Worm (Caenorhabditis elegans) whole organism, L4 larva: Measurements from ENCODE around the gene anmt-1.

Experiments used
- F49E8.2 ChIP-seq: sonication (generic microtip); optimal IDR thresholded peaks from 2 replicates; lab custom pipeline; 2016; ENCODE audit warnings: missing compliant biosample characterization, mild to moderate bottlenecking, missing genetic modification characterization, borderline replicate concordance
- T20F7.1 ChIP-seq: fragments of 200-800 bp; sonication (Bioruptor generic); optimal IDR thresholded peaks from 2 replicates; lab custom pipeline; 2018; ENCODE audit warnings: mild to moderate bottlenecking, missing genetic modification characterization, missing compliant biosample characterization
- Y105C5A.15 ChIP-seq: fragments of 200-800 bp; sonication (Bioruptor generic); IDR thresholded peaks from 2 replicates; pipeline ENCODE4 v1.3.6; 2022; ENCODE audit warnings: missing genetic modification characterization, missing compliant biosample characterization
- Y75B8A.6 ChIP-seq: fragments of 200-800 bp; sonication (Bioruptor generic); IDR thresholded peaks from 2 replicates; pipeline ENCODE4 v1.3.6; 2022; ENCODE audit warnings: missing genetic modification reagents, missing genetic modification characterization, missing compliant biosample characterization
- aly-2 ChIP-seq: sonication (generic microtip); optimal IDR thresholded peaks from 2 replicates; lab custom pipeline; 2018; ENCODE audit warnings: missing biosample characterization, missing genetic modification characterization
- arid-1 ChIP-seq: fragments of 200-800 bp; sonication (Bioruptor generic); conservative IDR thresholded peaks from 2 replicates; pipeline ENCODE4 v1.3.6; 2022; ENCODE audit warnings: missing genetic modification reagents, missing genetic modification characterization, missing compliant biosample characterization
- attf-4 ChIP-seq: sonication (generic microtip); optimal IDR thresholded peaks from 3 replicates; lab custom pipeline; 2017; ENCODE audit warnings: missing biosample characterization, missing genetic modification characterization
- ceh-20 ChIP-seq: fragments of 200-800 bp; sonication (Bioruptor generic); IDR thresholded peaks from 2 replicates; pipeline ENCODE4 v1.3.6; 2022; ENCODE audit warnings: missing genetic modification reagents, missing genetic modification characterization, missing compliant biosample characterization
- ceh-28 ChIP-seq: fragments of 150-350 bp; optimal IDR thresholded peaks from 2 replicates; lab custom pipeline; 2014; ENCODE audit warnings: missing biosample characterization, missing genetic modification reagents, missing genetic modification characterization
- cey-2 ChIP-seq: sonication (generic microtip); optimal IDR thresholded peaks from 3 replicates; lab custom pipeline; 2017; ENCODE audit warnings: missing genetic modification characterization, mild to moderate bottlenecking, missing compliant biosample characterization, antibody characterized with exemption, borderline replicate concordance; ENCODE audit not compliant: insufficient read depth
- daf-8 ChIP-seq: fragments of 200-800 bp; sonication (Bioruptor generic); IDR thresholded peaks from 2 replicates; pipeline ENCODE4 v1.3.6; 2022; ENCODE audit warnings: missing genetic modification characterization, missing compliant biosample characterization
- dmd-8 ChIP-seq: fragments of 200-800 bp; sonication (Bioruptor generic); IDR thresholded peaks from 2 replicates; pipeline ENCODE4 v1.3.6; 2022; ENCODE audit warnings: missing genetic modification characterization, missing compliant biosample characterization
- dmd-9 ChIP-seq: fragments of 200-800 bp; sonication (Bioruptor generic); IDR thresholded peaks from 2 replicates; pipeline ENCODE4 v1.3.6; 2022; ENCODE audit warnings: missing genetic modification reagents, missing genetic modification characterization, missing compliant biosample characterization
- duxl-1 ChIP-seq: sonication (generic microtip); optimal IDR thresholded peaks from 2 replicates; lab custom pipeline; 2016; ENCODE audit warnings: mild to moderate bottlenecking, missing genetic modification characterization, moderate library complexity, missing compliant biosample characterization; ENCODE audit not compliant: poor library complexity
- dve-1 ChIP-seq: sonication (generic microtip); optimal IDR thresholded peaks from 2 replicates; lab custom pipeline; 2017; ENCODE audit warnings: antibody characterized with exemption, mild to moderate bottlenecking, missing genetic modification characterization, missing compliant biosample characterization; ENCODE audit not compliant: insufficient read depth
- egl-27 ChIP-seq: sonication (generic microtip); optimal IDR thresholded peaks from 3 replicates; lab custom pipeline; 2017; ENCODE audit warnings: missing biosample characterization, missing genetic modification reagents, missing genetic modification characterization
- egl-43 ChIP-seq: fragments of 200-800 bp; sonication (Bioruptor generic); IDR thresholded peaks from 2 replicates; pipeline ENCODE4 v1.3.6; 2022; ENCODE audit warnings: missing genetic modification reagents, missing genetic modification characterization, missing compliant biosample characterization
- fkh-10 ChIP-seq: fragments of 150-350 bp; optimal IDR thresholded peaks from 2 replicates; lab custom pipeline; 2014; ENCODE audit warnings: missing biosample characterization, missing genetic modification reagents, missing genetic modification characterization
- fos-1 ChIP-seq: fragments of 150-350 bp; optimal IDR thresholded peaks from 2 replicates; lab custom pipeline; 2014; ENCODE audit warnings: missing biosample characterization, missing genetic modification characterization
- gei-8 ChIP-seq: fragments of 200-800 bp; sonication (Bioruptor generic); optimal IDR thresholded peaks from 2 replicates; lab custom pipeline; 2018; ENCODE audit warnings: mild to moderate bottlenecking, missing genetic modification characterization, missing compliant biosample characterization
- hif-1 ChIP-seq, 2 experiments: sonication (generic microtip); optimal IDR thresholded peaks; 2 replicates each; lab custom pipeline; 2016 to 2017; ENCODE audit warnings: missing compliant biosample characterization in 2 of 2, missing genetic modification characterization in 2 of 2, missing genetic modification reagents in 2 of 2, missing genotype in 2 of 2, mild to moderate bottlenecking in 1 of 2
- lim-7 ChIP-seq: fragments of 200-800 bp; sonication (Bioruptor generic); IDR thresholded peaks from 2 replicates; pipeline ENCODE4 v1.3.6; 2022; ENCODE audit warnings: missing genetic modification characterization, missing compliant biosample characterization
- lin-1 ChIP-seq: fragments of 200-800 bp; sonication (Bioruptor generic); IDR thresholded peaks from 2 replicates; pipeline ENCODE4 v1.3.6; 2022; ENCODE audit warnings: missing genetic modification reagents, missing genetic modification characterization, missing compliant biosample characterization
- lin-13 ChIP-seq: fragments of 150-350 bp; optimal IDR thresholded peaks from 2 replicates; lab custom pipeline; 2014; ENCODE audit warnings: missing biosample characterization, missing genetic modification reagents, missing genetic modification characterization
- lin-15B ChIP-seq: fragments of 150-350 bp; sonication (generic microtip); optimal IDR thresholded peaks from 3 replicates; lab custom pipeline; 2014; ENCODE audit warnings: missing biosample characterization, missing genetic modification characterization
- lin-29 ChIP-seq: fragments of 200-800 bp; sonication (Bioruptor generic); IDR thresholded peaks from 2 replicates; pipeline ENCODE4 v1.3.6; 2022; ENCODE audit warnings: missing genetic modification reagents, missing genetic modification characterization, missing compliant biosample characterization
- lsy-2 ChIP-seq, 2 experiments: fragments of 150-350 bp in 1 of 2; sonication (generic microtip) in 1 of 2; optimal IDR thresholded peaks; 2 replicates each; lab custom pipeline; 2014 to 2017; ENCODE audit warnings: missing biosample characterization in 2 of 2, missing genetic modification characterization in 2 of 2
- madf-5 ChIP-seq, 2 experiments: fragments of 200-800 bp; sonication (Bioruptor generic); IDR thresholded peaks; 2 replicates each; pipeline ENCODE4 v1.3.6; 2022; ENCODE audit warnings: missing compliant biosample characterization in 2 of 2, missing genetic modification characterization in 2 of 2
- mdt-29 ChIP-seq: fragments of 200-800 bp; sonication (Bioruptor generic); IDR thresholded peaks from 2 replicates; pipeline ENCODE4 v1.3.6; 2022; ENCODE audit warnings: missing genetic modification reagents, missing genetic modification characterization, missing compliant biosample characterization
- nhr-102 ChIP-seq: sonication (generic microtip); optimal IDR thresholded peaks from 2 replicates; lab custom pipeline; 2016; ENCODE audit warnings: mild to moderate bottlenecking, missing genetic modification characterization, moderate library complexity, missing compliant biosample characterization
- nhr-11 ChIP-seq: fragments of 150-350 bp; optimal IDR thresholded peaks from 2 replicates; lab custom pipeline; 2014; ENCODE audit warnings: missing biosample characterization, missing genetic modification characterization
- nhr-111 ChIP-seq: fragments of 200-800 bp; sonication (Bioruptor generic); optimal IDR thresholded peaks from 2 replicates; lab custom pipeline; 2018; ENCODE audit warnings: mild to moderate bottlenecking, missing genetic modification characterization, missing compliant biosample characterization
- nhr-41 ChIP-seq: fragments of 200-800 bp; sonication (Bioruptor generic); IDR thresholded peaks from 2 replicates; pipeline ENCODE4 v1.3.6; 2022; ENCODE audit warnings: missing genetic modification reagents, missing genetic modification characterization, missing compliant biosample characterization
- nhr-48 ChIP-seq: sonication (generic microtip); optimal IDR thresholded peaks from 2 replicates; lab custom pipeline; 2016; ENCODE audit warnings: mild to moderate bottlenecking, missing genetic modification characterization, missing compliant biosample characterization
- nhr-6 ChIP-seq: fragments of 150-350 bp; optimal IDR thresholded peaks from 2 replicates; lab custom pipeline; 2014; ENCODE audit warnings: missing biosample characterization, missing genetic modification characterization
- nhr-76 ChIP-seq: fragments of 150-350 bp; optimal IDR thresholded peaks from 2 replicates; lab custom pipeline; 2014; ENCODE audit warnings: missing biosample characterization, missing genetic modification characterization
- nhr-77 ChIP-seq: fragments of 150-350 bp; optimal IDR thresholded peaks from 2 replicates; lab custom pipeline; 2014; ENCODE audit warnings: missing biosample characterization, missing genetic modification characterization
- php-3 ChIP-seq: fragments of 200-800 bp; sonication (Bioruptor generic); IDR thresholded peaks from 2 replicates; pipeline ENCODE4 v1.3.6; 2022; ENCODE audit warnings: missing genetic modification reagents, missing genetic modification characterization, missing compliant biosample characterization
- pqm-1 ChIP-seq: sonication (generic microtip); optimal IDR thresholded peaks from 2 replicates; lab custom pipeline; 2017; ENCODE audit warnings: missing biosample characterization, missing genetic modification characterization
- saeg-2 ChIP-seq: fragments of 200-800 bp; sonication (Bioruptor generic); IDR thresholded peaks from 2 replicates; pipeline ENCODE4 v1.3.6; 2022; ENCODE audit warnings: missing genetic modification reagents, missing genetic modification characterization, missing compliant biosample characterization
- sdz-12 ChIP-seq: fragments of 200-800 bp; sonication (Bioruptor generic); optimal IDR thresholded peaks from 2 replicates; lab custom pipeline; 2018; ENCODE audit warnings: mild to moderate bottlenecking, missing genetic modification characterization, missing compliant biosample characterization
- set-16 ChIP-seq: fragments of 200-800 bp; sonication (Bioruptor generic); IDR thresholded peaks from 2 replicates; pipeline ENCODE4 v1.3.6; 2022; ENCODE audit warnings: missing genetic modification reagents, missing genetic modification characterization, missing compliant biosample characterization
- spr-3 ChIP-seq: fragments of 200-800 bp; sonication (Bioruptor generic); optimal IDR thresholded peaks from 2 replicates; lab custom pipeline; 2018; ENCODE audit warnings: mild to moderate bottlenecking, missing genetic modification characterization, missing compliant biosample characterization
- unc-39 ChIP-seq: sonication (generic microtip); optimal IDR thresholded peaks from 2 replicates; lab custom pipeline; 2017; ENCODE audit warnings: missing biosample characterization, missing genetic modification characterization
- zip-2 ChIP-seq: fragments of 150-350 bp; optimal IDR thresholded peaks from 2 replicates; lab custom pipeline; 2014; ENCODE audit warnings: missing biosample characterization, missing genetic modification characterization
- ztf-11 ChIP-seq: fragments of 150-350 bp; optimal IDR thresholded peaks from 2 replicates; lab custom pipeline; 2014; ENCODE audit warnings: missing biosample characterization, missing genetic modification characterization

Gene anmt-1

DNA sequence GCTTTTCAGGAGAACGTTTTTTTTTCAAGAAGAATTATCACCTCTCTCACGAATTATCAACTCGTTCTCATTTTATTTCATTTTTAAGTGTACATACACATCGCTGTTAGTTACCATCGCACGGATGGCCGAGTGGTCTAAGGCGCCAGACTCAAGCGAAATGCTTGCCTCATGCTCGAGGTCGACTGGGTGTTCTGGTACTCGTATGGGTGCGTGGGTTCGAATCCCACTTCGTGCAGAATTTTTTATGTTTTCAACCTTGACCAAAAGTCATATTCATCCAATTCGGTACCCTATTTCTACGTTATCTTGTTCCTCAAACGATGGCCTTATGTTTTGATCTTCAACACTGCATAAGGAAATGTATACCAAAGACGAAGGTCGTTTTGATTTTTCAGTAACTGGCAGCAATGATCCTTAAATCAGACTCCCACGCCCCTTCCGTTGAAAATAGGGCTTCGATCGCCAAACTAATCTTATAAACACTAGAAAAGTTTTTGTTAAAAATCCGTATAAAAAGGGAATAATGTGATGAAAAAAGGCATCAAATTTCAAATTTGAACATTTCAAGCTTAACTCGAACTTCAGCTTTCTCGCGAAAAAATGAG lies 45.3 kb upstream of the anmt-1 start, which contains the start of gene fip-1 (continued):
- TF ChIP-seq fos-1 (tag; lab: Kevin White, UChicago): no peak
- TF ChIP-seq nhr-102 (tag; lab: Kevin White, UChicago): peak; percentile 26
- TF ChIP-seq nhr-6 (tag; lab: Kevin White, UChicago): no peak
- no peak for TF ChIP-seq sdz-12 (GFP tag; lab: Kevin White, UChicago)
- TF ChIP-seq nhr-11 (tag; lab: Kevin White, UChicago): no peak
- no peak for TF ChIP-seq egl-43
- TF ChIP-seq aly-2 (tag; lab: Kevin White, UChicago): no peak
- TF ChIP-seq lsy-2 (tag; optimal IDR thresholded peaks at IDR 0.05; lab: Kevin White, UChicago): no peak
- peak; percentile 37 for TF ChIP-seq dve-1 (tag; lab: Kevin White, UChicago)
- no peak for TF ChIP-seq cey-2 (tag; lab: Kevin White, UChicago)
- no peak for TF ChIP-seq spr-3 (GFP tag; lab: Kevin White, UChicago)
- no peak for TF ChIP-seq saeg-2 (GFP tag; lab: Robert Waterston, UW)
- TF ChIP-seq nhr-48 (tag; lab: Kevin White, UChicago): peak; percentile 20
- TF ChIP-seq pqm-1 (tag; lab: Kevin White, UChicago): no peak
- peak; percentile 16 for TF ChIP-seq lin-13 (GFP tag; lab: Kevin White, UChicago)
- TF ChIP-seq daf-8: no peak
- no peak for TF ChIP-seq lin-1 (GFP tag; lab: Robert Waterston, UW)
- TF ChIP-seq nhr-77 (tag; lab: Kevin White, UChicago): no peak
- no peak for TF ChIP-seq F49E8.2 (tag; lab: Kevin White, UChicago)
- TF ChIP-seq nhr-76 (tag; lab: Kevin White, UChicago): no peak
- TF ChIP-seq mdt-29 (GFP tag; lab: Robert Waterston, UW): no peak
- no peak for TF ChIP-seq zip-2 (tag; lab: Kevin White, UChicago)
- no peak for TF ChIP-seq T20F7.1 (GFP tag; lab: Kevin White, UChicago)

DNA sequence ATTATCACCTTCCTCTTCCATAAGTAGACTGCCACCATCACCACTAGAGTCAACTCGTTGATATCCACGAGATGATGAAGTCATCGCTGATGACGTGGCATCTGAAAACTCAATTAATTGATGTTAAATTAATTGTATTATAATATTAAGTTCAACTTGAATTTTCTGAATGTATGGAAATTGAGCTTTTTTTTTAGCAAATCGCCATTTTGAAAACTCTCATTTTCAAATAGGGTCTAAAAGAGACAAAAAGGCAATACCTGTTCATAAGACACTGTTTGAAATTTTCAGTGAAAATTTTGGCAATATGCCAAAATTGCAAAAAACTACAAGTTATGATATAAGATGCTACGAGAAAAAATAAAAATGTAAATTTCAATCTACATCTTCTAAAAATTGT lies 41.0 kb upstream of the anmt-1 start, which contains the start of gene twk-7:
twk-7 (minus strand) TSS at position 101 of the 400 bp plus-strand sequence.
- TF ChIP-seq php-3: no peak

DNA sequence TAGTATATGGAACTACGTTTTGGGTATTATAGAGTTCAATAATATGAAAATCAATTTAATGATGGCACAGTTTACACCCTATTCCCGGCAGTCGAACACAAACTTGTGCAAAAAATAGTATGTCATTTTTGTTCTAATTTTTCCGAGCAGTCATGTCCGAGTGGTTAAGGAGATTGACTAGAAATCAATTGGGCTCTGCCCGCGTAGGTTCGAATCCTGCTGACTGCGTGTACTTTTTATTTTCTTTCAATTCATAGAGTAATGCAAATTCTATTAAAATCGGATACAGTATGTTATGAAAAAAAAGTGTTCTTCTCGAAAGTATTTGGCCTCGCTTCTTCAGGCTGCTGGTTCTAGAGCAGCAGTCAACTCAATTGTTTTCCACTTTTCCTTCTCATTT lies 38.6 kb upstream of the anmt-1 start:
- TF ChIP-seq fkh-10 (GFP tag; lab: Kevin White, UChicago): no peak
- TF ChIP-seq lin-15B (tag; lab: Kevin White, UChicago): no peak
- TF ChIP-seq spr-3 (GFP tag; lab: Kevin White, UChicago): no peak
- TF ChIP-seq nhr-11 (tag; lab: Kevin White, UChicago): no peak
- no peak for TF ChIP-seq dmd-9 (GFP tag; lab: Robert Waterston, UW)
- no peak for TF ChIP-seq duxl-1 (tag; lab: Kevin White, UChicago)
- TF ChIP-seq ceh-20 (GFP tag; lab: Robert Waterston, UW): 0 out of 2 replicates have a peak, but pooled peaks have one; percentile 15
- 0 out of 2 replicates have a peak, but pooled peaks have one; percentile 25 for TF ChIP-seq nhr-41
- TF ChIP-seq fos-1 (tag; lab: Kevin White, UChicago): no peak
- TF ChIP-seq set-16 (GFP tag; lab: Robert Waterston, UW): no peak
- no peak for TF ChIP-seq lin-13 (GFP tag; lab: Kevin White, UChicago)
- TF ChIP-seq nhr-111 (GFP tag; lab: Kevin White, UChicago): no peak
- TF ChIP-seq nhr-48 (tag; lab: Kevin White, UChicago): no peak
- TF ChIP-seq lin-29 (GFP tag; lab: Robert Waterston, UW): no peak
- no peak for TF ChIP-seq hif-1 (tag; optimal IDR thresholded peaks at IDR 0.05; lab: Kevin White, UChicago)
- TF ChIP-seq gei-8 (GFP tag; lab: Kevin White, UChicago): no peak
- peak; percentile 13 for TF ChIP-seq T20F7.1 (GFP tag; lab: Kevin White, UChicago)
- TF ChIP-seq zip-2 (tag; lab: Kevin White, UChicago): no peak
- TF ChIP-seq ztf-11 (tag; lab: Kevin White, UChicago): no peak
- TF ChIP-seq lim-7 (GFP tag; lab: Robert Waterston, UW): peak; percentile 77
- TF ChIP-seq dmd-8 (GFP tag; lab: Robert Waterston, UW): no peak
- no peak for TF ChIP-seq Y75B8A.6 (GFP tag; lab: Robert Waterston, UW)
- no peak for TF ChIP-seq madf-5 (GFP tag; IDR thresholded peaks at IDR 0.05; lab: Robert Waterston, UW)
- no peak for TF ChIP-seq attf-4 (tag; lab: Kevin White, UChicago)
- no peak for TF ChIP-seq unc-39
- no peak for TF ChIP-seq ceh-28 (tag; lab: Kevin White, UChicago)
- no peak for TF ChIP-seq nhr-77 (tag; lab: Kevin White, UChicago)
- TF ChIP-seq Y105C5A.15 (GFP tag; lab: Robert Waterston, UW): no peak
- TF ChIP-seq egl-27 (tag; lab: Kevin White, UChicago): no peak
- TF ChIP-seq nhr-102 (tag; lab: Kevin White, UChicago): no peak
- TF ChIP-seq arid-1: no peak; the same call in 1 of the 2 replicates
